Worm (Caenorhabditis elegans) whole organism, L3 larva: Measurements from ENCODE around the gene msrp-7.

Source experiments
- R02D3.7 ChIP-seq: fragments of 150-350 bp; optimal IDR thresholded peaks from 2 replicates; lab custom pipeline; 2014; ENCODE audit warnings: missing biosample characterization, missing genetic modification characterization
- ZK546.5 ChIP-seq: sonication (generic microtip); optimal IDR thresholded peaks from 2 replicates; lab custom pipeline; 2017; ENCODE audit warnings: missing biosample characterization, missing genetic modification characterization
- aly-2 ChIP-seq: fragments of 150-350 bp; optimal IDR thresholded peaks from 2 replicates; lab custom pipeline; 2014; ENCODE audit warnings: missing biosample characterization, missing genetic modification characterization
- ama-1 ChIP-seq: fragments of 150-350 bp; optimal IDR thresholded peaks from 2 replicates; lab custom pipeline; 2018
- ceh-16 ChIP-seq: sonication (generic microtip); optimal IDR thresholded peaks from 2 replicates; lab custom pipeline; 2017; ENCODE audit warnings: missing biosample characterization, missing genetic modification characterization
- ceh-28 ChIP-seq: fragments of 150-350 bp; optimal IDR thresholded peaks from 2 replicates; lab custom pipeline; 2014; ENCODE audit warnings: missing biosample characterization, missing genetic modification reagents, missing genetic modification characterization
- ceh-9 ChIP-seq: sonication (generic microtip); optimal IDR thresholded peaks from 2 replicates; lab custom pipeline; 2018; ENCODE audit warnings: missing biosample characterization, missing genetic modification characterization
- daf-12 ChIP-seq: fragments of 150-350 bp; optimal IDR thresholded peaks from 2 replicates; lab custom pipeline; 2014; ENCODE audit warnings: missing biosample characterization, missing genetic modification reagents, missing genetic modification characterization
- egl-27 ChIP-seq: sonication (generic microtip); optimal IDR thresholded peaks from 4 replicates; lab custom pipeline; 2017; ENCODE audit warnings: missing biosample characterization, missing genetic modification reagents, missing genetic modification characterization
- egl-5 ChIP-seq: fragments of 150-350 bp; optimal IDR thresholded peaks from 2 replicates; lab custom pipeline; 2017; ENCODE audit warnings: missing biosample characterization, missing genetic modification reagents, missing genetic modification characterization, inconsistent platforms
- elt-1 ChIP-seq: fragments of 150-350 bp; optimal IDR thresholded peaks from 2 replicates; lab custom pipeline; 2014; ENCODE audit warnings: missing biosample characterization, missing genetic modification characterization
- elt-3 ChIP-seq, 3 experiments: fragments of 150-350 bp in 1 of 3; sonication (generic microtip) in 2 of 3; optimal IDR thresholded peaks; 2 replicates in 2 of 3; 4 replicates in 1 of 3; lab custom pipeline; 2014 to 2017; ENCODE audit warnings: missing biosample characterization in 3 of 3, missing genetic modification characterization in 3 of 3
- fkh-10 ChIP-seq: sonication (generic microtip); optimal IDR thresholded peaks from 2 replicates; lab custom pipeline; 2017; ENCODE audit warnings: missing biosample characterization, missing genetic modification reagents, missing genetic modification characterization
- fkh-2 ChIP-seq: fragments of 150-350 bp; optimal IDR thresholded peaks from 2 replicates; lab custom pipeline; 2014; ENCODE audit warnings: missing biosample characterization, missing genetic modification reagents, missing genetic modification characterization
- fos-1 ChIP-seq: fragments of 150-350 bp; optimal IDR thresholded peaks from 2 replicates; lab custom pipeline; 2014; ENCODE audit warnings: missing biosample characterization, missing genetic modification characterization
- hmg-11 ChIP-seq: sonication (generic microtip); optimal IDR thresholded peaks from 2 replicates; lab custom pipeline; 2016; ENCODE audit warnings: missing genetic modification characterization, missing compliant biosample characterization
- jun-1 ChIP-seq: fragments of 150-350 bp; optimal IDR thresholded peaks from 2 replicates; lab custom pipeline; 2014; ENCODE audit warnings: missing biosample characterization, missing genetic modification reagents, missing genetic modification characterization
- lsy-12 ChIP-seq: sonication (generic microtip); optimal IDR thresholded peaks from 2 replicates; lab custom pipeline; 2016; ENCODE audit warnings: mild to moderate bottlenecking, missing genetic modification characterization, missing compliant biosample characterization
- mdl-1 ChIP-seq: fragments of 150-350 bp; optimal IDR thresholded peaks from 2 replicates; lab custom pipeline; 2014; ENCODE audit warnings: missing biosample characterization, missing genetic modification characterization
- nfya-1 ChIP-seq: sonication (generic microtip); optimal IDR thresholded peaks from 2 replicates; lab custom pipeline; 2017; ENCODE audit warnings: missing genetic modification characterization, mild to moderate bottlenecking, missing compliant biosample characterization, antibody characterized with exemption, moderate library complexity; ENCODE audit not compliant: insufficient read depth
- nhr-11 ChIP-seq: fragments of 150-350 bp; optimal IDR thresholded peaks from 2 replicates; lab custom pipeline; 2014; ENCODE audit warnings: missing biosample characterization, missing genetic modification characterization
- nhr-23 ChIP-seq: fragments of 150-350 bp; optimal IDR thresholded peaks from 2 replicates; lab custom pipeline; 2014; ENCODE audit warnings: missing biosample characterization, missing genetic modification reagents, missing genetic modification characterization
- nhr-237 ChIP-seq: fragments of 150-350 bp; optimal IDR thresholded peaks from 2 replicates; lab custom pipeline; 2014; ENCODE audit warnings: missing biosample characterization, missing genetic modification characterization
- nhr-25 ChIP-seq: sonication (generic microtip); optimal IDR thresholded peaks from 2 replicates; lab custom pipeline; 2017; ENCODE audit warnings: missing biosample characterization, missing genetic modification characterization
- nhr-28 ChIP-seq: fragments of 150-350 bp; optimal IDR thresholded peaks from 2 replicates; lab custom pipeline; 2014; ENCODE audit warnings: missing biosample characterization, missing genetic modification characterization
- nhr-43 ChIP-seq: sonication (generic microtip); optimal IDR thresholded peaks from 2 replicates; lab custom pipeline; 2016; ENCODE audit warnings: mild to moderate bottlenecking, missing genetic modification characterization, missing compliant biosample characterization; ENCODE audit not compliant: poor library complexity, severe bottlenecking
- nhr-67 ChIP-seq: fragments of 150-350 bp; optimal IDR thresholded peaks from 2 replicates; lab custom pipeline; 2014; ENCODE audit warnings: missing biosample characterization, missing genetic modification characterization
- nhr-77 ChIP-seq: fragments of 150-350 bp; optimal IDR thresholded peaks from 2 replicates; lab custom pipeline; 2014; ENCODE audit warnings: missing biosample characterization, missing genetic modification characterization
- pha-4 ChIP-seq: fragments of 150-350 bp; optimal IDR thresholded peaks from 2 replicates; lab custom pipeline; 2014; ENCODE audit warnings: missing biosample characterization, missing genetic modification reagents, missing genetic modification characterization
- pqm-1 ChIP-seq: fragments of 150-350 bp; optimal IDR thresholded peaks from 2 replicates; lab custom pipeline; 2017; ENCODE audit warnings: missing biosample characterization, missing genetic modification characterization, inconsistent platforms
- sea-2 ChIP-seq: fragments of 150-350 bp; sonication (generic microtip); optimal IDR thresholded peaks from 4 replicates; lab custom pipeline; 2014; ENCODE audit warnings: missing biosample characterization, missing genetic modification reagents, missing genetic modification characterization
- skn-1 ChIP-seq: fragments of 150-350 bp; optimal IDR thresholded peaks from 2 replicates; lab custom pipeline; 2014; ENCODE audit warnings: missing biosample characterization, missing genetic modification characterization
- snpc-4 ChIP-seq: fragments of 150-350 bp; optimal IDR thresholded peaks from 2 replicates; lab custom pipeline; 2014; ENCODE audit warnings: missing biosample characterization, missing genetic modification characterization
- tbx-2 ChIP-seq: sonication (generic microtip); optimal IDR thresholded peaks from 2 replicates; lab custom pipeline; 2016; ENCODE audit warnings: mild to moderate bottlenecking, missing genetic modification characterization, missing compliant biosample characterization
- unc-39 ChIP-seq: sonication (generic microtip); optimal IDR thresholded peaks from 4 replicates; lab custom pipeline; 2017; ENCODE audit warnings: missing biosample characterization, missing genetic modification characterization
- ztf-4 ChIP-seq: fragments of 150-350 bp; optimal IDR thresholded peaks from 2 replicates; lab custom pipeline; 2014; ENCODE audit warnings: missing biosample characterization, missing genetic modification characterization

Gene msrp-7

DNA sequence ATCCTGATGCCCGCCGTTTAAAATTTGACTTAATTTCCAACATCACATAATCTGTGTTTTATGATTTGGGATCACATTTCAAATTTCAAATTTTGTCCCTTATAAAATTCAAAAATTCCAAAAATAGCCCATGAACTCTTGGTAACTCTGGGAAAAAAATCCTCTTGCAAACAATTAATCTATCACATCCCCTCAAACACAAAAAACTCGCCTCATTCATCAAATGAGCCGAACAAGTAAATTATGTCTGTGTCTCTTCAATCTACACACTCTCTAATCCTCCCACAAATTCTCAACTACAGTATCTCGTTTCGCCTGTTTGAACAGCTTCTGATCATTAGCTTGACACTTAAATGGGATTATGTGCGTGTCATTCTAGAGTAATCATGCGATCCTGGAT is at the start of gene msrp-7:
TSS of gene msrp-7 (plus strand) at position 301 of the 400 bp plus-strand sequence.
- TF ChIP-seq mdl-1 (tag; lab: Kevin White, UChicago) (no peak), daf-12 (tag; lab: Kevin White, UChicago) (no peak), nfya-1 (tag; lab: Kevin White, UChicago) (no peak), pqm-1 (tag; lab: Kevin White, UChicago) (no peak), egl-27 (no peak), nhr-11 (tag; lab: Kevin White, UChicago) (no peak), hmg-11 (no peak), skn-1 (no peak), nhr-28 (tag; lab: Kevin White, UChicago) (no peak), nhr-77 (tag; lab: Kevin White, UChicago) (no peak), nhr-237 (no peak), ceh-28 (tag; lab: Kevin White, UChicago) (no peak), nhr-43 (tag; lab: Kevin White, UChicago) (no peak), ceh-16 (no peak), unc-39 (no peak), egl-5 (tag; lab: Kevin White, UChicago) (no peak), elt-1 (tag; lab: Kevin White, UChicago) (no peak), lsy-12 (no peak), fkh-10 (GFP tag; lab: Kevin White, UChicago) (no peak)

DNA sequence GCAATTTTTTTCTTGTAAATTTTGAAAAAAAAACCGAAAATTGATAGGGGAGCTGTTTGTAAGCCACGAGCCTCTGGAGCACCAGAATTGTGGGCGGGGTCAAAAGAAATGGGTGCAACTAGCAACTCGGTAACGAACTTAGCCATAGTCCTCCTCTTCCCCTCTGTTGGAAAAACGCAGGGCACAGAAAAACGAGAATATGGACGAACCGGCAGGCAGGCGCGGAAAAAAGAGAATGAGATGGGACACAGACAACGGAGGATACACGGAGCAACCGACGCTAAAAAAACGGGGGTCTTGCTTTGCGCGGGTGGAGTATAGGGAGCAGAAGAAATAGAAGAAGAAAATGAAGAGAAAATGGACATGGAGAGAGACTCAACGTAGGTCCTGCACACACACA is 49.1 kb upstream of the msrp-7 start:
- TF ChIP-seq nhr-23 (tag; lab: Kevin White, UChicago) = no peak
- peak; percentile 2 for TF ChIP-seq hmg-11
- peak; percentile 25 for TF ChIP-seq snpc-4 (tag; lab: Kevin White, UChicago)
- no peak for TF ChIP-seq elt-3 (tag; optimal IDR thresholded peaks at IDR 0.05; lab: Kevin White, UChicago)
- no peak for TF ChIP-seq aly-2 (tag; lab: Kevin White, UChicago)
- no peak for TF ChIP-seq nhr-67 (tag; lab: Kevin White, UChicago)
- TF ChIP-seq R02D3.7 = no peak
- TF ChIP-seq ztf-4 = no peak

DNA sequence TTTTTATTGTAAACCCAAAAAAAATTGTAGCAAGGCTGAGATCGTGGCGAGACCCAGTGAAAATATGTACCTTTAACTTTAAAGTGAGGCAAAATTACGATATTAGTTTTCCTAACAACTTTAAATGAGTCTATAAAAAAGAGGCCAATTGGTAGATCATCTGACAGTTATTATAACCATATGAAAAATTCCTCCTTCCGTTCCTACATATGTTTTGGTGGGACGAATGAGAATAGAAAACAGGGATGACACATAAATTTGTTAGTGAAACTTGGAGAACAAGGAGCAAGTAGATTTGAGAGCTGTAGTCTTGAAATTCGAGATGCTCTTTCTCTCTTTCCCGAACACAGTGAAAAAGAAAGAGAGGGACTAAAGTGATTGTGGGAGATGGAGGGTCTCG is 45.6 kb upstream of the msrp-7 start:
- TF ChIP-seq hmg-11 (no peak), ceh-28 (tag; lab: Kevin White, UChicago) (no peak), fkh-2 (tag; lab: Kevin White, UChicago) (no peak), sea-2 (GFP tag; lab: Kevin White, UChicago) (no peak), pha-4 (tag; lab: Kevin White, UChicago) (no peak), jun-1 (tag; lab: Kevin White, UChicago) (no peak), ama-1 (lab: Kevin White, UChicago) (no peak), nhr-25 (tag; lab: Kevin White, UChicago) (no peak), ceh-9 (no peak), mdl-1 (tag; lab: Kevin White, UChicago) (no peak), nhr-28 (tag; lab: Kevin White, UChicago) (no peak), fos-1 (no peak), nhr-237 (no peak), nhr-43 (tag; lab: Kevin White, UChicago) (no peak), nhr-11 (tag; lab: Kevin White, UChicago) (no peak), nhr-77 (tag; lab: Kevin White, UChicago) (no peak), ztf-4 (no peak), fkh-10 (GFP tag; lab: Kevin White, UChicago) (no peak)

DNA sequence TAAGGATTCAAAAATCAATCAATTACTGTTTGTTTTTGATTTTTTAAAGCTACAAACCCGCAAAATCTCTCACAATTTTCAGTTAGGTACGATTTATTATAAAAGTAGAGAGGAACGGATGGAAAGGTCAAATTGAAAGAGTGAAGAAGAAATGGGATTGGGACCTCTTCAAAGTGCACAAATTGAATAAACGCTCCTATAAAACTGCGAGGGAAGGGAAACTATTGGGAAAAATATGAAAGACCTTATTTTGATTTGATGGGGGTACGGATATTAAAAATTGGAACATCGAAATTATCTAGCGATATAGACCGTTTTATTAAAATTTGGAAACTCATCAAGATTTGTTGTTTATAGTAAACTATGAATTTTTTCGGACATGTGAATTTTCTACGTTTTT is 44.0 kb upstream of the msrp-7 start:
- TF ChIP-seq ztf-4 (no peak), ZK546.5 (tag; lab: Kevin White, UChicago) (no peak), egl-27 (no peak), elt-3 (tag; optimal IDR thresholded peaks at IDR 0.05; lab: Kevin White, UChicago) (no peak), daf-12 (tag; lab: Kevin White, UChicago) (no peak), pqm-1 (tag; lab: Kevin White, UChicago) (no peak), nhr-25 (tag; lab: Kevin White, UChicago) (no peak), tbx-2 (tag; lab: Kevin White, UChicago) (no peak), egl-5 (tag; lab: Kevin White, UChicago) (no peak), ceh-16 (no peak), nfya-1 (tag; lab: Kevin White, UChicago) (no peak), mdl-1 (tag; lab: Kevin White, UChicago) (no peak), nhr-28 (tag; lab: Kevin White, UChicago) (no peak), aly-2 (tag; lab: Kevin White, UChicago) (no peak), hmg-11 (no peak), R02D3.7 (no peak), pha-4 (tag; lab: Kevin White, UChicago) (no peak), fkh-10 (GFP tag; lab: Kevin White, UChicago) (no peak), ceh-9 (no peak)
